Worm (Caenorhabditis elegans) whole organism, midembryonic: Measurements from ENCODE around the gene haf-7.

ENCODE experiments used
- cog-1 ChIP-seq: sonication (generic microtip); optimal IDR thresholded peaks from 2 replicates; lab custom pipeline; 2016; ENCODE audit warnings: missing genetic modification characterization, missing compliant biosample characterization
- flt-1 ChIP-seq: fragments of 200-800 bp; sonication (Bioruptor generic); IDR thresholded peaks from 2 replicates; pipeline ENCODE4 v1.3.6; 2022; ENCODE audit warnings: missing genetic modification characterization, missing compliant biosample characterization
- klf-2 ChIP-seq: fragments of 200-800 bp; sonication (Bioruptor generic); conservative IDR thresholded peaks from 2 replicates; pipeline ENCODE4 v1.3.6; 2022; ENCODE audit warnings: missing genetic modification reagents, missing genetic modification characterization, missing compliant biosample characterization
- med-1 ChIP-seq: sonication (generic microtip); optimal IDR thresholded peaks from 2 replicates; lab custom pipeline; 2017; ENCODE audit warnings: missing genetic modification characterization, mild to moderate bottlenecking, missing compliant biosample characterization, antibody characterized with exemption, missing genetic modification reagents; ENCODE audit not compliant: insufficient read depth
- ref-1 ChIP-seq: fragments of 200-800 bp; sonication (Bioruptor generic); conservative IDR thresholded peaks from 2 replicates; pipeline ENCODE4 v1.3.6; 2022; ENCODE audit warnings: missing genetic modification reagents, missing genetic modification characterization, missing compliant biosample characterization
- tab-1 ChIP-seq: fragments of 200-800 bp; sonication (Bioruptor generic); IDR thresholded peaks from 2 replicates; pipeline ENCODE4 v1.3.6; 2022; ENCODE audit warnings: missing genetic modification characterization, missing compliant biosample characterization
- ztf-29 ChIP-seq: fragments of 200-800 bp; sonication (Bioruptor generic); IDR thresholded peaks from 2 replicates; pipeline ENCODE4 v1.3.6; 2022; ENCODE audit warnings: missing genetic modification reagents, missing genetic modification characterization, missing compliant biosample characterization

DNA sequence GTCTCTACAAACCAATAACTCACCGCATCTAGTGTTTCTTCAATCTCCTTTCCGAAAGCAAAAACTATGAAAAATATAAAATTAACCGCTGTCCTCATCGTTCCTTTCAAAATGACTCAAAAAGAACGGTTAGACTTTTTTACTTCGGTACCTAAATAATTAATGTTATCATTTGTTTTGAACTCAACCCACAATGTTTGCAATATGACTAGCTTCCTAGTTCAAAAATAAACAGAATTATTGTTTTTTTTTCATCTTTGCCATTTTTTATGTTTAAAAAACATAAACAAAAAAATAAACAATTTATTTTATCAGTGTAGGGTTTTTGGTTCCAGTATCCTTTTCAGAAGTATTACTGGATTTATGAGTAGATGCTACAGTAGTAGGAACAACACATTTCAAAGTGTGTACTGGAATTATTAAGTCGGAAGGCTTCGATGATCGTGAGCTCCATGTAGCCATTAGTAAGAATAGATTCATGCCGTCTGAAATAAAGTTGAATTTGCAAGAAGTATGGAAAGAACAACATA lies 24.4 kb upstream of the haf-7 start, which contains the start of the genes lipl-8 and Y50E8A.22:
- TF ChIP-seq klf-2 (GFP tag; lab: Robert Waterston, UW) (no peak), ztf-29 (no peak), flt-1 (GFP tag; lab: Robert Waterston, UW) (no peak), ref-1 (GFP tag; lab: Robert Waterston, UW) (no peak), tab-1 (no peak), med-1 (GFP tag; lab: Kevin White, UChicago) (no peak), cog-1 (tag; lab: Kevin White, UChicago) (no peak)
